Fruit fly (Drosophila melanogaster) S2 (cell line): ENCODE data around the gene CG33258.

ENCODE experiments used
- CG8478 ChIP-seq: fragments of >200 bp; optimal IDR thresholded peaks from 2 replicates; lab custom pipeline; 2018
- CTCF ChIP-seq, 2 experiments: fragments of >200 bp; optimal IDR thresholded peaks; 2 replicates each; lab custom pipeline; 2018

dm6 chr3L:16043782-16044352 is 38.5 kb upstream of the CG33258 start:
- TF ChIP-seq CTCF (optimal IDR thresholded peaks at IDR 0.05; lab: Kevin White, UChicago) = no peak
- no peak for TF ChIP-seq CG8478 (lab: Kevin White, UChicago)
